Worm (Caenorhabditis elegans): ENCODE data around the gene Y73C8C.3.

Y73C8C.3 gene

DNA sequence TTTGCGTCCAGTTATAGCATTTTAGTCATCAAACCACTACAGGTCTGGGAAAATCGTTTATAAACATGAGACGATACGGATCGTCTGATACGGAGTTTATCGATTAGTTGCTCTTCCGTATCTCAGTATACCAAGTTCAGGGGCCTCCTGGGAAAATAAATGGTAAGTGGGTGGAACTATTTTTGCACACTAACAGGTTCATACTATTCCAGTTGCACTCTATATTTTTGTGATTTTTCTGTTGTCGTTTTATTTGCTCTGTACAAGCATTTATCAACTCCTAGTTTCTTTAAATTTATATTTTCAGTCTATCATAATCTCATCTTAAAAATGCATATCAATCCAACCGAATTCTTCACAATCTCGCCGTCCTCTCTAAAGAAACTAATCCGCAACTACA, at the start of gene Y73C8C.3:
Gene Y73C8C.3, plus strand, starts transcription at position 301 of the 400 bp plus-strand sequence.
- TF ChIP-seq nhr-76 (tag; optimal IDR thresholded peaks at IDR 0.05) (no peak), drap-1 (GFP tag; optimal IDR thresholded peaks at IDR 0.05) (no peak), ceh-39 (tag; optimal IDR thresholded peaks at IDR 0.05) (no peak), ceh-43 (GFP tag; optimal IDR thresholded peaks at IDR 0.05) (no peak), lin-32 (GFP tag; optimal IDR thresholded peaks at IDR 0.05) (no peak), hlh-1 (tag; optimal IDR thresholded peaks at IDR 0.05) (no peak), sem-2 (GFP tag; optimal IDR thresholded peaks at IDR 0.05) (no peak), sptf-1 (tag; optimal IDR thresholded peaks at IDR 0.05) (no peak), M03D4.4 (tag; optimal IDR thresholded peaks at IDR 0.05) (no peak), elt-1 (tag; optimal IDR thresholded peaks at IDR 0.05; ENCODE audit: borderline replicate concordance, insufficient read depth) (no peak)

DNA sequence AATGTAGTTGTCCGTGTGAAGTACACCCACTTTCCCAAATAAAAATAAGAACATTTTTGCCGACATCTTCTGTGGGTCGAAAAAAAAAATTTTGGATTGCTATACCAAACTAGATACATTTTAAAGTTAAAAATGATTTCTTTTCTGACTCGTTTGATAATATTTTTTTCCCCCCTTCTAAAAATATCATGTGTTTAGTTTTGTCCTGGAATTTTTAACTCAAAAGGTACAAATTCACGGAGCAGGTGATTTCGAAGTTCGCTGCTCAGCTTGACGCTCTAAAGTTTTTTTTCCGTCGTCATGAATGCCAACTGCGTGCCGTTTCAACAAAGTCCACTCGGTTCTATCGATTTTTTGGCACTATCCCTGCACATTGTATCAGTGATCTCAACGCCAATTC, 49.1 kb upstream of the Y73C8C.3 start, which contains the start of gene srh-185:
Gene srh-185, plus strand, starts transcription at position 301 of the 400 bp plus-strand sequence.
- TF ChIP-seq lin-13 (tag; optimal IDR thresholded peaks at IDR 0.05) (no peak), snpc-4 (tag; optimal IDR thresholded peaks at IDR 0.05) (no peak), ces-1 (GFP tag; optimal IDR thresholded peaks at IDR 0.05) (no peak), unc-39 (tag; optimal IDR thresholded peaks at IDR 0.05) (no peak), pha-4 (tag; optimal IDR thresholded peaks at IDR 0.05) (no peak), drap-1 (GFP tag; optimal IDR thresholded peaks at IDR 0.05) (no peak), cnd-1 (tag; optimal IDR thresholded peaks at IDR 0.05) (no peak), mls-2 (tag; optimal IDR thresholded peaks at IDR 0.05) (no peak), lsy-2 (tag; optimal IDR thresholded peaks at IDR 0.05) (no peak), mab-5 (tag; optimal IDR thresholded peaks at IDR 0.05) (no peak), ztf-11 (tag; optimal IDR thresholded peaks at IDR 0.05) (no peak), ham-2 (GFP tag; optimal IDR thresholded peaks at IDR 0.05) (no peak), mep-1 (tag; optimal IDR thresholded peaks at IDR 0.05) (no peak), nhr-76 (tag; optimal IDR thresholded peaks at IDR 0.05) (no peak), blmp-1 (tag; optimal IDR thresholded peaks at IDR 0.05) (no peak)

DNA sequence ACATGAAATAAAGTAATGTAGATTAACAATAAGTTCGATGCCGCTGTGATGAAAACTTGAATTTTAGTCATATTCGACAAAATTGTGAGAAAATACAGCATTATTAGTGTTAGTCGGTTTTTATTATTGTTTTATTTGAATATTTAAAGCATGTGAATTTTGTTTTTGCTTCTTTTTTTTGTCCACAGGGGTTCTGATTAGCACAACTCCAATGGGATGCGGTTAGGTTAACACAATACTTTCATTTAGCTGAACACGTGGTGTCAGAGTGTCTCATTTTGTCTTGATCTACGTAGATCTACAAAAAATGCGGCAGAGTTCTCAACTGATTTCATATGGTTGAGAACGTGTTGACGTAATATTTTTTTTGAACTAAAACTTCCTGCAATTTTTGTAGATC, 46.0 kb upstream of the Y73C8C.3 start, which contains the start of gene str-40:
Gene str-40, minus strand, starts transcription at position 101 of the 400 bp plus-strand sequence.
- TF ChIP-seq sem-2 (GFP tag; optimal IDR thresholded peaks at IDR 0.05) (no peak), pha-4 (tag; optimal IDR thresholded peaks at IDR 0.05) (no peak), ceh-43 (GFP tag; optimal IDR thresholded peaks at IDR 0.05) (no peak), mab-5 (tag; optimal IDR thresholded peaks at IDR 0.05) (no peak), mls-2 (tag; optimal IDR thresholded peaks at IDR 0.05) (no peak), zip-8 (tag; optimal IDR thresholded peaks at IDR 0.05) (no peak), ces-1 (GFP tag; optimal IDR thresholded peaks at IDR 0.05) (no peak), nhr-28 (tag; optimal IDR thresholded peaks at IDR 0.05) (no peak), nhr-2 (tag; optimal IDR thresholded peaks at IDR 0.05) (no peak), lsy-2 (tag; optimal IDR thresholded peaks at IDR 0.05) (no peak), hlh-1 (tag; optimal IDR thresholded peaks at IDR 0.05) (no peak), ceh-39 (tag; optimal IDR thresholded peaks at IDR 0.05) (no peak), mep-1 (tag; optimal IDR thresholded peaks at IDR 0.05) (no peak), lin-13 (tag; optimal IDR thresholded peaks at IDR 0.05) (no peak), snpc-4 (tag; optimal IDR thresholded peaks at IDR 0.05) (no peak), lin-32 (GFP tag; optimal IDR thresholded peaks at IDR 0.05) (no peak)

DNA sequence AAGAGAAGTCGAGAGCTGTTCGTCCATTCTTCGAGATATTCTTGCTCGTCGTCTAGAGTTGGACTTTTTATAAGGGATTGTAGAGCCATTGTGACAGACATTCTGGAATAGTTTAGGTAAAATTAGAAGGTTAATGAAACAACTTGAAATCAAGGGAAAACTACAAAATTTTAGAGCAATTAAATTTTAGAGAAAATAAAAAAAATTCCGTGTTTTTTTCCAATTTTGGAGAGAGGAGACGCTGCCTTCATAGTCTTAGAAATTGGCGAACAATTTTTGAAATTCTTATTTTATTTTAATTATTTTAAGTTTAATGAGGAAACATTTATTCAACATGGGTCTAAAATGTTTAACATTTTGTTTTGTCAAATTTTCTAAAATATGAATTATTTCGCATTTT, 43.5 kb upstream of the Y73C8C.3 start, which contains the start of gene C50H11.13:
Gene C50H11.13, minus strand, starts transcription at position 101 of the 400 bp plus-strand sequence.
- TF ChIP-seq elt-3 (tag; optimal IDR thresholded peaks at IDR 0.05), result no peak
- TF ChIP-seq sptf-1 (tag; optimal IDR thresholded peaks at IDR 0.05), result no peak
- no peak for TF ChIP-seq M03D4.4 (tag; optimal IDR thresholded peaks at IDR 0.05)
- no peak for TF ChIP-seq ceh-83 (GFP tag; optimal IDR thresholded peaks at IDR 0.05)
- TF ChIP-seq ces-1 (GFP tag; optimal IDR thresholded peaks at IDR 0.05), result no peak
- TF ChIP-seq flh-1 (GFP tag; optimal IDR thresholded peaks at IDR 0.05), result no peak
- no peak for TF ChIP-seq zip-8 (tag; optimal IDR thresholded peaks at IDR 0.05)

DNA sequence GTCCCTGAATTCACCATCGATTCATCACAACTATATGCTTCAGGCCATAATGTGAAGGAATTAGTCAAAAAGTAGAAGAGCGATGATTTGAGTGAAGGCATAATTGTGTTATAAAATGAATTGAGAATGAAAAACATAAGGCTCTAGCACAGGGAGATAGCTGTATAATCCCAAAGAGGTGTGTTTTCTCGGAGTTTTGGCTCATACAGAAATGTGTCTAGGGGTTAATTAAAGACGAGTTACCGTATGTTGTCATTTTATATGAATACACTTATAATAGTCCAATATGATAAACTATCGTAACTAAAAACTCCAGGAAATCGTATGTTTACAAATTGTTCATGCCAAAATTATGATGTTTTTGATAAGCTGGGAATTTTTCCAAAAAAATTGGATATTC, 34.3 kb upstream of the Y73C8C.3 start, which contains the start of gene srt-5:
Gene srt-5, minus strand, starts transcription at position 101 of the 400 bp plus-strand sequence.
- TF ChIP-seq nhr-28 (tag; optimal IDR thresholded peaks at IDR 0.05) (no peak), lin-13 (tag; optimal IDR thresholded peaks at IDR 0.05) (no peak), lin-32 (GFP tag; optimal IDR thresholded peaks at IDR 0.05) (no peak), snpc-4 (tag; optimal IDR thresholded peaks at IDR 0.05) (no peak), flh-1 (GFP tag; optimal IDR thresholded peaks at IDR 0.05) (no peak), ceh-43 (GFP tag; optimal IDR thresholded peaks at IDR 0.05) (no peak), hlh-1 (tag; optimal IDR thresholded peaks at IDR 0.05) (no peak), nhr-2 (tag; optimal IDR thresholded peaks at IDR 0.05) (no peak), elt-3 (tag; optimal IDR thresholded peaks at IDR 0.05) (no peak), pha-4 (tag; optimal IDR thresholded peaks at IDR 0.05) (no peak), drap-1 (GFP tag; optimal IDR thresholded peaks at IDR 0.05) (no peak), ztf-11 (tag; optimal IDR thresholded peaks at IDR 0.05) (no peak), zip-8 (tag; optimal IDR thresholded peaks at IDR 0.05) (no peak), nhr-12 (tag; optimal IDR thresholded peaks at IDR 0.05) (no peak), cnd-1 (tag; optimal IDR thresholded peaks at IDR 0.05) (no peak), ceh-83 (GFP tag; optimal IDR thresholded peaks at IDR 0.05) (no peak)
